Fruit fly (Drosophila melanogaster): ENCODE data around the gene CG2926.

DNA sequence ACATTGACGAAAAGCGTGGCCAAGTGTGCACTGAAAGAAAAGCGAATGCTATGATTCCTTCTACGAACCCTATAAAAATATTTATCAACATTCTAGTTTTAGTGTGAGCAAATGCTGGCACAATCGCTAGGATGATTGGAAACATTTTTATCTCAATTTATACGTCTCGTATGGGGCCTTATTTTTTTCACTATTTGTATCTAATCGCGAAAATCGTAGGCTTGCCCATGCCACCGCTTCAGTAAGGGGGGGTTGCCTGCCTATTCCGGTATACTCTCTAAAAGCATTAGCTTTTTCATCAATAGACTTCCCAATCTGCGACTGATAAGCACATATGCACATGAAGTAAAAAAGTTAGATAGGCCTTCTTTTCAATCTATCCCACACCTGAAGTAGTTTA is 22.6 kb downstream of the CG2926 start:
- no peak for TF ChIP-seq CG8478 (optimal IDR thresholded peaks at IDR 0.05)
- no peak for TF ChIP-seq CTCF (optimal IDR thresholded peaks at IDR 0.05)

Measured in S2 (cell line).